Fruit fly (Drosophila melanogaster) whole organism, embryonic: ENCODE results near the gene CG33490.

Experiments
- Aef1 ChIP-seq: fragments of 200-800 bp; sonication (Bioruptor generic); IDR thresholded peaks from 3 replicates; pipeline ENCODE4 v1.3.6; 2022; ENCODE audit warnings: missing biosample characterization, missing genetic modification characterization
- Antp ChIP-seq: fragments of 200-800 bp; sonication (Bioruptor generic); optimal IDR thresholded peaks from 3 replicates; lab custom pipeline; 2016; ENCODE audit warnings: missing biosample characterization, missing genetic modification characterization
- Asciz ChIP-seq: fragments of 200-800 bp; sonication (Bioruptor generic); optimal IDR thresholded peaks from 2 replicates; lab custom pipeline; 2017; ENCODE audit warnings: missing biosample characterization, mild to moderate bottlenecking, missing genetic modification characterization, missing genetic modification reagents
- Atf-2 ChIP-seq: fragments of 200-800 bp; sonication (Bioruptor generic); optimal IDR thresholded peaks from 2 replicates; lab custom pipeline; 2016; ENCODE audit warnings: missing biosample characterization, missing genetic modification characterization
- B-H2 ChIP-seq: fragments of 200-800 bp; sonication (Bioruptor generic); optimal IDR thresholded peaks from 2 replicates; lab custom pipeline; 2018; ENCODE audit warnings: missing biosample characterization, mild to moderate bottlenecking, missing genetic modification characterization
- Bdp1 ChIP-seq: fragments of 200-800 bp; sonication (Bioruptor generic); optimal IDR thresholded peaks from 3 replicates; lab custom pipeline; 2016; ENCODE audit warnings: missing biosample characterization, missing genetic modification characterization
- CG10979 ChIP-seq: fragments of 200-800 bp; sonication (Bioruptor generic); optimal IDR thresholded peaks from 2 replicates; lab custom pipeline; 2018; ENCODE audit warnings: missing biosample characterization, mild to moderate bottlenecking, missing genetic modification characterization, moderate library complexity
- CG12744 ChIP-seq: fragments of 200-800 bp; sonication (Bioruptor generic); optimal IDR thresholded peaks from 2 replicates; lab custom pipeline; 2016; ENCODE audit warnings: missing biosample characterization, missing genetic modification characterization
- CG13624 ChIP-seq: fragments of 200-800 bp; sonication (Bioruptor generic); optimal IDR thresholded peaks from 2 replicates; lab custom pipeline; 2016; ENCODE audit warnings: missing biosample characterization, missing genetic modification characterization
- CG1647 ChIP-seq: fragments of 200-800 bp; sonication (Bioruptor generic); optimal IDR thresholded peaks from 3 replicates; lab custom pipeline; 2016; ENCODE audit warnings: missing biosample characterization, missing genetic modification characterization
- CG17328 ChIP-seq: fragments of 200-800 bp; sonication (Bioruptor generic); IDR thresholded peaks from 2 replicates; pipeline ENCODE4 v1.3.6; 2022; ENCODE audit warnings: missing biosample characterization, missing genetic modification characterization
- CG17359 ChIP-seq: fragments of 200-800 bp; sonication (Bioruptor generic); optimal IDR thresholded peaks from 3 replicates; lab custom pipeline; 2018; ENCODE audit warnings: missing biosample characterization, mild to moderate bottlenecking, missing genetic modification characterization, moderate library complexity
- CG17612 ChIP-seq: fragments of 200-800 bp; sonication (Bioruptor generic); IDR thresholded peaks from 2 replicates; pipeline ENCODE4 v1.3.6; 2022; ENCODE audit warnings: missing biosample characterization, missing genetic modification characterization
- CG18476 ChIP-seq: fragments of 200-800 bp; sonication (Bioruptor generic); optimal IDR thresholded peaks from 2 replicates; lab custom pipeline; 2016; ENCODE audit warnings: missing biosample characterization, mild to moderate bottlenecking, missing genetic modification characterization
- CG2678 ChIP-seq: fragments of 200-800 bp; sonication (Bioruptor generic); optimal IDR thresholded peaks from 3 replicates; lab custom pipeline; 2019; ENCODE audit warnings: missing biosample characterization, mild to moderate bottlenecking, missing genetic modification characterization, moderate library complexity
- CG3838 ChIP-seq: fragments of 200-800 bp; sonication (Bioruptor generic); optimal IDR thresholded peaks from 3 replicates; lab custom pipeline; 2016; ENCODE audit warnings: missing biosample characterization, missing genetic modification characterization
- CG43689 ChIP-seq: fragments of 200-800 bp; sonication (Bioruptor generic); IDR thresholded peaks from 2 replicates; pipeline ENCODE4 v1.3.6; 2022; ENCODE audit warnings: missing biosample characterization, missing genetic modification characterization
- CG4854 ChIP-seq: fragments of 200-800 bp; sonication (Bioruptor generic); optimal IDR thresholded peaks from 2 replicates; lab custom pipeline; 2016; ENCODE audit warnings: missing biosample characterization, missing genetic modification characterization, inconsistent platforms
- CG5245 ChIP-seq: fragments of 200-800 bp; sonication (Bioruptor generic); optimal IDR thresholded peaks from 3 replicates; lab custom pipeline; 2016; ENCODE audit warnings: missing biosample characterization, missing genetic modification characterization
- CG7372 ChIP-seq: fragments of 200-800 bp; sonication (Bioruptor generic); IDR thresholded peaks from 2 replicates; pipeline ENCODE4 v1.3.6; 2022; ENCODE audit warnings: missing biosample characterization, missing genetic modification characterization
- CG7928 ChIP-seq: fragments of 200-800 bp; sonication (Bioruptor generic); optimal IDR thresholded peaks from 2 replicates; lab custom pipeline; 2017; ENCODE audit warnings: missing biosample characterization, mild to moderate bottlenecking, missing genetic modification characterization
- CG9797 ChIP-seq: fragments of 200-800 bp; sonication (Bioruptor generic); optimal IDR thresholded peaks from 3 replicates; lab custom pipeline; 2018; ENCODE audit warnings: missing biosample characterization, mild to moderate bottlenecking, missing genetic modification characterization
- CG9876 ChIP-seq: fragments of 200-800 bp; sonication (Bioruptor generic); optimal IDR thresholded peaks from 2 replicates; lab custom pipeline; 2016; ENCODE audit warnings: missing biosample characterization, missing genetic modification characterization
- D19A ChIP-seq: fragments of 200-800 bp; optimal IDR thresholded peaks from 3 replicates; lab custom pipeline; 2019; ENCODE audit warnings: missing biosample characterization, mild to moderate bottlenecking, missing genetic modification characterization, moderate library complexity
- Dad ChIP-seq: fragments of 200-800 bp; sonication (Bioruptor generic); optimal IDR thresholded peaks from 3 replicates; lab custom pipeline; 2016; ENCODE audit warnings: missing biosample characterization, missing genetic modification characterization
- H15 ChIP-seq: fragments of 200-800 bp; sonication (Bioruptor generic); IDR thresholded peaks from 3 replicates; pipeline ENCODE4 v1.3.6; 2022; ENCODE audit warnings: missing biosample characterization, missing genetic modification characterization
- HLH3B ChIP-seq: fragments of 200-800 bp; sonication (Bioruptor generic); IDR thresholded peaks from 2 replicates; pipeline ENCODE4 v1.3.6; 2022; ENCODE audit warnings: missing biosample characterization, missing genetic modification characterization
- Hsf ChIP-seq: fragments of 200-800 bp; sonication (Bioruptor generic); optimal IDR thresholded peaks from 3 replicates; lab custom pipeline; 2016; ENCODE audit warnings: missing biosample characterization, missing genetic modification characterization
- MBD-R2 ChIP-seq: fragments of 200-800 bp; sonication (Bioruptor generic); IDR thresholded peaks from 2 replicates; pipeline ENCODE4 v1.3.6; 2022; ENCODE audit warnings: missing biosample characterization, missing genetic modification characterization
- MESR4 ChIP-seq: fragments of 200-800 bp; sonication (Bioruptor generic); optimal IDR thresholded peaks from 2 replicates; lab custom pipeline; 2018; ENCODE audit warnings: missing biosample characterization, mild to moderate bottlenecking, missing genetic modification characterization, moderate library complexity
- Mad ChIP-seq: fragments of 200-800 bp; sonication (Bioruptor generic); optimal IDR thresholded peaks from 2 replicates; lab custom pipeline; 2016; ENCODE audit warnings: missing biosample characterization, missing genetic modification characterization
- Max ChIP-seq: fragments of 200-800 bp; sonication (Bioruptor generic); optimal IDR thresholded peaks from 2 replicates; lab custom pipeline; 2016; ENCODE audit warnings: missing biosample characterization, mild to moderate bottlenecking, missing genetic modification characterization
- Med ChIP-seq: fragments of 200-800 bp; sonication (Bioruptor generic); peaks from one replicate; lab custom pipeline; 2016; ENCODE audit warnings: missing biosample characterization, missing genetic modification characterization, mild to moderate bottlenecking, inconsistent platforms, moderate library complexity
- Nf-YA ChIP-seq: fragments of 200-800 bp; sonication (Bioruptor generic); IDR thresholded peaks from 2 replicates; pipeline ENCODE4 v1.3.6; 2022; ENCODE audit warnings: missing biosample characterization, missing genetic modification characterization
- Nf-YC ChIP-seq: fragments of 200-800 bp; optimal IDR thresholded peaks from 3 replicates; lab custom pipeline; 2019; ENCODE audit warnings: missing biosample characterization, mild to moderate bottlenecking, missing genetic modification characterization, moderate library complexity
- Xbp1 ChIP-seq: fragments of 200-800 bp; sonication (Bioruptor generic); optimal IDR thresholded peaks from 3 replicates; lab custom pipeline; 2016; ENCODE audit warnings: missing biosample characterization, mild to moderate bottlenecking, missing genetic modification characterization
- bcd ChIP-seq: fragments of 200-800 bp; sonication (Bioruptor generic); optimal IDR thresholded peaks from 2 replicates; lab custom pipeline; 2017; ENCODE audit warnings: missing biosample characterization, mild to moderate bottlenecking, missing genetic modification characterization
- fd3F ChIP-seq: fragments of 200-800 bp; sonication (Bioruptor generic); optimal IDR thresholded peaks from 2 replicates; lab custom pipeline; 2018; ENCODE audit warnings: missing biosample characterization, mild to moderate bottlenecking, missing genetic modification characterization, moderate library complexity
- h ChIP-seq: fragments of >200 bp; optimal IDR thresholded peaks from 2 replicates; lab custom pipeline; 2017
- jigr1 ChIP-seq: fragments of 200-800 bp; sonication (Bioruptor generic); IDR thresholded peaks from 3 replicates; pipeline ENCODE4 v1.3.6; 2022; ENCODE audit warnings: missing biosample characterization, missing genetic modification characterization
- maf-S ChIP-seq: fragments of 200-800 bp; sonication (Bioruptor generic); optimal IDR thresholded peaks from 2 replicates; lab custom pipeline; 2016; ENCODE audit warnings: missing biosample characterization, missing genetic modification characterization
- pho ChIP-seq: fragments of 200-800 bp; sonication (Bioruptor generic); optimal IDR thresholded peaks from 2 replicates; lab custom pipeline; 2016; ENCODE audit warnings: missing biosample characterization, missing genetic modification characterization
- phol ChIP-seq: fragments of 200-800 bp; sonication (Bioruptor generic); optimal IDR thresholded peaks from 3 replicates; lab custom pipeline; 2018; ENCODE audit warnings: missing biosample characterization, mild to moderate bottlenecking, missing genetic modification characterization, moderate library complexity
- prd ChIP-seq, 3 experiments: fragments of >200 bp in 2 of 3; fragments of 200-800 bp in 1 of 3; sonication (Bioruptor generic) in 1 of 3; optimal IDR thresholded peaks in 2 of 3; IDR thresholded peaks in 1 of 3; 2 replicates in 2 of 3; 3 replicates in 1 of 3; pipeline versions ENCODE4 v1.3.6 to Lab custom; 2017 to 2022; ENCODE audit warnings: missing biosample characterization in 1 of 3, missing genetic modification characterization in 1 of 3
- slp2 ChIP-seq: fragments of 200-800 bp; sonication (Bioruptor generic); optimal IDR thresholded peaks from 2 replicates; lab custom pipeline; 2016; ENCODE audit warnings: missing biosample characterization, missing genetic modification characterization
- sob ChIP-seq: fragments of 200-800 bp; sonication (Bioruptor generic); IDR thresholded peaks from 2 replicates; pipeline ENCODE4 v1.3.6; 2022; ENCODE audit warnings: missing biosample characterization, missing genetic modification characterization
- stwl ChIP-seq: fragments of 200-800 bp; sonication (Bioruptor generic); optimal IDR thresholded peaks from 3 replicates; lab custom pipeline; 2018; ENCODE audit warnings: missing biosample characterization, mild to moderate bottlenecking, missing genetic modification characterization, moderate library complexity
- tap ChIP-seq: fragments of 200-800 bp; optimal IDR thresholded peaks from 3 replicates; lab custom pipeline; 2019; ENCODE audit warnings: missing biosample characterization, mild to moderate bottlenecking, missing genetic modification characterization, moderate library complexity
- tio ChIP-seq: fragments of 200-800 bp; sonication (Bioruptor generic); optimal IDR thresholded peaks from 2 replicates; lab custom pipeline; 2017; ENCODE audit warnings: missing biosample characterization, missing genetic modification characterization, inconsistent platforms
- tx ChIP-seq: fragments of 200-800 bp; sonication (Bioruptor generic); optimal IDR thresholded peaks from 2 replicates; lab custom pipeline; 2016; ENCODE audit warnings: missing biosample characterization, missing genetic modification characterization
- wek ChIP-seq: fragments of 200-800 bp; sonication (Bioruptor generic); optimal IDR thresholded peaks from 3 replicates; lab custom pipeline; 2018; ENCODE audit warnings: missing biosample characterization, mild to moderate bottlenecking, missing genetic modification characterization, moderate library complexity

The CG33490 gene

dm6 chr3L:11533704-11534319 is 40.7 kb downstream of the CG33490 start (continued):
- TF ChIP-seq CG4854 (GFP tag; lab: Kevin White, UChicago) (no peak), CG13624 (GFP tag; lab: Kevin White, UChicago) (peak; percentile 57), CG2678 (tag; lab: Kevin White, UChicago) (peak; percentile 77), Atf-2 (GFP tag; lab: Kevin White, UChicago) (peak; percentile 13), tio (GFP tag; lab: Kevin White, UChicago) (peak; percentile 30), CG9797 (GFP tag; lab: Kevin White, UChicago) (no peak), H15 (GFP tag; lab: Robert Waterston, UW) (0 out of 3 replicates have a peak, but pooled peaks have one; percentile 5), Asciz (GFP tag; lab: Kevin White, UChicago) (no peak), Max (GFP tag; lab: Kevin White, UChicago) (peak; percentile 25), CG3838 (GFP tag; lab: Kevin White, UChicago) (no peak), tap (tag; lab: Kevin White, UChicago) (peak; percentile 3), CG10979 (tag; lab: Kevin White, UChicago) (peak; percentile 5), D19A (tag; lab: Kevin White, UChicago) (peak; percentile 25), stwl (tag; lab: Kevin White, UChicago) (no peak), sob (GFP tag; lab: Robert Waterston, UW) (peak; percentile 51), MBD-R2 (no peak; the same call in 1 of the 2 replicates), fd3F (GFP tag; lab: Kevin White, UChicago) (peak; percentile 44), CG9876 (GFP tag; lab: Kevin White, UChicago) (no peak), CG43689 (GFP tag; lab: Robert Waterston, UW) (no peak), Med (GFP tag; lab: Kevin White, UChicago) (peak; percentile 84), jigr1 (no peak), bcd (GFP tag; lab: Kevin White, UChicago) (peak; percentile 4), CG18476 (GFP tag; lab: Kevin White, UChicago) (peak; percentile 32), Nf-YA (GFP tag; lab: Robert Waterston, UW) (no peak), wek (GFP tag; lab: Kevin White, UChicago) (no peak), prd (optimal IDR thresholded peaks at IDR 0.05; lab: Kevin White, UChicago) (no peak), prd (GFP tag; IDR thresholded peaks at IDR 0.05; lab: Robert Waterston, UW) (peak; percentile 32; the same call in 2 of the 3 replicates), Dad (GFP tag; lab: Kevin White, UChicago) (peak; percentile 49), Aef1 (peak; percentile 13; the same call in 1 of the 3 replicates), pho (GFP tag; lab: Kevin White, UChicago) (peak; percentile 40), maf-S (no peak), CG5245 (no peak), CG7928 (GFP tag; lab: Kevin White, UChicago) (peak; percentile 26), MESR4 (GFP tag; lab: Kevin White, UChicago) (no peak), CG7372 (GFP tag; lab: Robert Waterston, UW) (peak; percentile 26; the same call in 1 of the 2 replicates), CG17328 (no peak), HLH3B (GFP tag; lab: Robert Waterston, UW) (peak; percentile 40; the same call in 1 of the 2 replicates), Xbp1 (peak; percentile 5), CG17612 (GFP tag; lab: Robert Waterston, UW) (no peak), Hsf (GFP tag; lab: Kevin White, UChicago) (peak; percentile 37), Mad (no peak), Antp (GFP tag; lab: Kevin White, UChicago) (no peak), B-H2 (peak; percentile 6), Nf-YC (tag; lab: Kevin White, UChicago) (peak; percentile 58), CG12744 (GFP tag; lab: Kevin White, UChicago) (no peak), CG17359 (tag; lab: Kevin White, UChicago) (peak; percentile 43), Bdp1 (GFP tag; lab: Kevin White, UChicago) (no peak), h (no peak), slp2 (GFP tag; lab: Kevin White, UChicago) (peak; percentile 8), CG1647 (GFP tag; lab: Kevin White, UChicago) (no peak), tx (GFP tag; lab: Kevin White, UChicago) (no peak), phol (tag; lab: Kevin White, UChicago) (peak; percentile 19)
